Worm (Caenorhabditis elegans): ENCODE results near the gene C34C6.9.

DNA sequence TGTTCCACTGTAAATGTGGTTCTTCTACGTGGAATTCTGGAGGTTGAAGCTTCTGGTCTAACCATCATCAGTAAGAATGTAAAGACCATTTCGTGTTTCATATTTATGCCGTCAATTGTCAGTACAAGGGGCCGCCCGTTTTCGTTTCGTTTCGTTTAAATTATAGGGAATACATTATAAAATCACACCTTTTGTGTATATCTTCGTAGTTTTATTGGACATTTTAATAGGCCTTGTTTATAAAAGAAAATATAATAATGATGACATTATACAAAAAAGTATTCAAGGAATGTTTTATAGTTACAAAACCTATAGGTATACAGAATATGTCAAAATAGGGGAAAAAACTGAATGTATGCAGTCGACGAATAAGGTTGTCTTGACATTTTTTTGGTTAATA is 18.0 kb downstream of the C34C6.9 start, which contains the start of gene ceh-7:
- TF ChIP-seq ceh-28 (tag; optimal IDR thresholded peaks at IDR 0.05) (no peak), elt-3 (tag; optimal IDR thresholded peaks at IDR 0.05) (no peak), fos-1 (tag; optimal IDR thresholded peaks at IDR 0.05) (no peak), lin-15B (tag; optimal IDR thresholded peaks at IDR 0.05) (no peak), nhr-77 (tag; optimal IDR thresholded peaks at IDR 0.05) (no peak), mml-1 (tag; optimal IDR thresholded peaks at IDR 0.05) (no peak), skn-1 (tag; optimal IDR thresholded peaks at IDR 0.05) (no peak), nhr-12 (tag; optimal IDR thresholded peaks at IDR 0.05) (no peak), ZK546.5 (tag; optimal IDR thresholded peaks at IDR 0.05) (no peak), ztf-11 (tag; optimal IDR thresholded peaks at IDR 0.05) (no peak), elt-2 (tag; optimal IDR thresholded peaks at IDR 0.05) (no peak), nhr-237 (tag; optimal IDR thresholded peaks at IDR 0.05) (no peak)

Measured in whole organism, L3 larva.